Worm (Caenorhabditis elegans) whole organism, L4 larva: ENCODE results near the gene srh-73.

Source experiments
- D1046.2 ChIP-seq: fragments of 200-800 bp; sonication (Bioruptor generic); IDR thresholded peaks from 2 replicates; pipeline ENCODE4 v1.3.6; 2022; ENCODE audit warnings: missing genetic modification characterization, missing compliant biosample characterization
- F10B5.3 ChIP-seq: sonication (generic microtip); optimal IDR thresholded peaks from 2 replicates; lab custom pipeline; 2016; ENCODE audit warnings: mild to moderate bottlenecking, missing genetic modification characterization, missing compliant biosample characterization
- F49E8.2 ChIP-seq: sonication (generic microtip); optimal IDR thresholded peaks from 2 replicates; lab custom pipeline; 2016; ENCODE audit warnings: missing compliant biosample characterization, mild to moderate bottlenecking, missing genetic modification characterization, borderline replicate concordance
- ZK546.5 ChIP-seq, 2 experiments: sonication (generic microtip); optimal IDR thresholded peaks; 2 replicates each; lab custom pipeline; 2017; ENCODE audit warnings: missing biosample characterization in 2 of 2, missing genetic modification characterization in 2 of 2
- aly-2 ChIP-seq: sonication (generic microtip); optimal IDR thresholded peaks from 2 replicates; lab custom pipeline; 2018; ENCODE audit warnings: missing biosample characterization, missing genetic modification characterization
- ama-1 ChIP-seq: fragments of 150-350 bp; optimal IDR thresholded peaks from 2 replicates; lab custom pipeline; 2014; ENCODE audit warnings: inconsistent platforms, mixed read lengths
- arid-1 ChIP-seq: fragments of 200-800 bp; sonication (Bioruptor generic); conservative IDR thresholded peaks from 2 replicates; pipeline ENCODE4 v1.3.6; 2022; ENCODE audit warnings: missing genetic modification reagents, missing genetic modification characterization, missing compliant biosample characterization
- attf-4 ChIP-seq: sonication (generic microtip); optimal IDR thresholded peaks from 3 replicates; lab custom pipeline; 2017; ENCODE audit warnings: missing biosample characterization, missing genetic modification characterization
- ceh-32 ChIP-seq: sonication (generic microtip); optimal IDR thresholded peaks from 2 replicates; lab custom pipeline; 2016; ENCODE audit warnings: mild to moderate bottlenecking, missing genetic modification characterization, missing compliant biosample characterization; ENCODE audit not compliant: poor library complexity
- ceh-62 ChIP-seq: sonication (generic microtip); optimal IDR thresholded peaks from 2 replicates; lab custom pipeline; 2017; ENCODE audit warnings: missing biosample characterization, missing genetic modification characterization
- cey-2 ChIP-seq: sonication (generic microtip); optimal IDR thresholded peaks from 3 replicates; lab custom pipeline; 2017; ENCODE audit warnings: missing genetic modification characterization, mild to moderate bottlenecking, missing compliant biosample characterization, antibody characterized with exemption, borderline replicate concordance; ENCODE audit not compliant: insufficient read depth
- ctbp-1 ChIP-seq: fragments of 200-800 bp; sonication (Bioruptor generic); IDR thresholded peaks from 2 replicates; pipeline ENCODE4 v1.3.6; 2022; ENCODE audit warnings: missing genetic modification reagents, missing genetic modification characterization, missing compliant biosample characterization
- daf-12 ChIP-seq: fragments of 150-350 bp; optimal IDR thresholded peaks from 2 replicates; lab custom pipeline; 2014; ENCODE audit warnings: missing biosample characterization, missing genetic modification reagents, missing genetic modification characterization
- daf-16 ChIP-seq, 3 experiments: sonication (generic microtip); optimal IDR thresholded peaks; 2 replicates each; lab custom pipeline; 2016 to 2017; ENCODE audit warnings: missing genetic modification characterization in 3 of 3, missing genetic modification reagents in 3 of 3, mild to moderate bottlenecking in 2 of 3, missing compliant biosample characterization in 2 of 3, missing biosample characterization in 1 of 3, moderate library complexity in 1 of 3
- dmd-6 ChIP-seq: fragments of 200-800 bp; sonication (Bioruptor generic); IDR thresholded peaks from 2 replicates; pipeline ENCODE4 v1.3.6; 2022; ENCODE audit warnings: missing genetic modification reagents, missing genetic modification characterization, missing compliant biosample characterization
- dpl-1 ChIP-seq: fragments of 150-350 bp; optimal IDR thresholded peaks from 2 replicates; lab custom pipeline; 2014; ENCODE audit warnings: missing biosample characterization, missing genetic modification reagents, missing genetic modification characterization
- egl-27 ChIP-seq: sonication (generic microtip); optimal IDR thresholded peaks from 3 replicates; lab custom pipeline; 2017; ENCODE audit warnings: missing biosample characterization, missing genetic modification reagents, missing genetic modification characterization
- egl-43 ChIP-seq: fragments of 200-800 bp; sonication (Bioruptor generic); IDR thresholded peaks from 2 replicates; pipeline ENCODE4 v1.3.6; 2022; ENCODE audit warnings: missing genetic modification reagents, missing genetic modification characterization, missing compliant biosample characterization
- fos-1 ChIP-seq: fragments of 150-350 bp; optimal IDR thresholded peaks from 2 replicates; lab custom pipeline; 2014; ENCODE audit warnings: missing biosample characterization, missing genetic modification characterization
- hif-1 ChIP-seq, 2 experiments: sonication (generic microtip); optimal IDR thresholded peaks; 2 replicates each; lab custom pipeline; 2016 to 2017; ENCODE audit warnings: missing compliant biosample characterization in 2 of 2, missing genetic modification characterization in 2 of 2, missing genetic modification reagents in 2 of 2, missing genotype in 2 of 2, mild to moderate bottlenecking in 1 of 2
- hlh-11 ChIP-seq: fragments of 200-800 bp; sonication (Bioruptor generic); optimal IDR thresholded peaks from 2 replicates; lab custom pipeline; 2018; ENCODE audit warnings: mild to moderate bottlenecking, missing genetic modification characterization, missing compliant biosample characterization
- hlh-30 ChIP-seq: sonication (generic microtip); optimal IDR thresholded peaks from 2 replicates; lab custom pipeline; 2017; ENCODE audit warnings: antibody characterized with exemption, mild to moderate bottlenecking, missing genetic modification characterization, missing compliant biosample characterization; ENCODE audit not compliant: insufficient read depth
- hmg-1.1 ChIP-seq: fragments of 200-800 bp; sonication (Bioruptor generic); IDR thresholded peaks from 2 replicates; pipeline ENCODE4 v1.3.6; 2022; ENCODE audit warnings: missing genetic modification reagents, missing genetic modification characterization, missing compliant biosample characterization
- jun-1 ChIP-seq: fragments of 150-350 bp; optimal IDR thresholded peaks from 2 replicates; lab custom pipeline; 2014; ENCODE audit warnings: missing biosample characterization, missing genetic modification reagents, missing genetic modification characterization
- lim-7 ChIP-seq: fragments of 200-800 bp; sonication (Bioruptor generic); IDR thresholded peaks from 2 replicates; pipeline ENCODE4 v1.3.6; 2022; ENCODE audit warnings: missing genetic modification characterization, missing compliant biosample characterization
- lin-38 ChIP-seq: fragments of 200-800 bp; sonication (Bioruptor generic); IDR thresholded peaks from 2 replicates; pipeline ENCODE4 v1.3.6; 2022; ENCODE audit warnings: missing genetic modification reagents, missing genetic modification characterization, missing compliant biosample characterization
- lin-39 ChIP-seq: fragments of 150-350 bp; optimal IDR thresholded peaks from 2 replicates; lab custom pipeline; 2014; ENCODE audit warnings: missing biosample characterization, missing genetic modification reagents, missing genetic modification characterization
- lsy-2 ChIP-seq, 2 experiments: fragments of 150-350 bp in 1 of 2; sonication (generic microtip) in 1 of 2; optimal IDR thresholded peaks; 2 replicates each; lab custom pipeline; 2014 to 2017; ENCODE audit warnings: missing biosample characterization in 2 of 2, missing genetic modification characterization in 2 of 2
- mdl-1 ChIP-seq, 2 experiments: fragments of 150-350 bp in 1 of 2; sonication (generic microtip) in 1 of 2; optimal IDR thresholded peaks; 2 replicates each; lab custom pipeline; 2014 to 2017; ENCODE audit warnings: missing biosample characterization in 2 of 2, missing genetic modification characterization in 2 of 2
- mdt-29 ChIP-seq: fragments of 200-800 bp; sonication (Bioruptor generic); IDR thresholded peaks from 2 replicates; pipeline ENCODE4 v1.3.6; 2022; ENCODE audit warnings: missing genetic modification reagents, missing genetic modification characterization, missing compliant biosample characterization
- mep-1 ChIP-seq: fragments of 150-350 bp; sonication (generic microtip); optimal IDR thresholded peaks from 3 replicates; lab custom pipeline; 2014; ENCODE audit warnings: missing biosample characterization, missing genetic modification characterization
- mes-2 ChIP-seq: sonication (generic microtip); optimal IDR thresholded peaks from 2 replicates; lab custom pipeline; 2016; ENCODE audit warnings: missing genotype, mild to moderate bottlenecking, missing genetic modification characterization, missing compliant biosample characterization; ENCODE audit not compliant: poor library complexity, severe bottlenecking
- nhr-11 ChIP-seq: fragments of 150-350 bp; optimal IDR thresholded peaks from 2 replicates; lab custom pipeline; 2014; ENCODE audit warnings: missing biosample characterization, missing genetic modification characterization
- nhr-28 ChIP-seq: fragments of 150-350 bp; optimal IDR thresholded peaks from 2 replicates; lab custom pipeline; 2014; ENCODE audit warnings: missing biosample characterization, missing genetic modification characterization
- nhr-48 ChIP-seq: sonication (generic microtip); optimal IDR thresholded peaks from 2 replicates; lab custom pipeline; 2016; ENCODE audit warnings: mild to moderate bottlenecking, missing genetic modification characterization, missing compliant biosample characterization
- pha-4 ChIP-seq, 2 experiments: fragments of 150-350 bp in 1 of 2; fragments of 200-800 bp in 1 of 2; sonication (Bioruptor generic) in 1 of 2; IDR thresholded peaks in 1 of 2; optimal IDR thresholded peaks in 1 of 2; 2 replicates each; pipeline versions ENCODE4 v1.3.6 to Lab custom; 2014 to 2022; ENCODE audit warnings: missing genetic modification characterization in 2 of 2, missing genetic modification reagents in 2 of 2, missing biosample characterization in 1 of 2, missing compliant biosample characterization in 1 of 2
- saeg-2 ChIP-seq: fragments of 200-800 bp; sonication (Bioruptor generic); IDR thresholded peaks from 2 replicates; pipeline ENCODE4 v1.3.6; 2022; ENCODE audit warnings: missing genetic modification reagents, missing genetic modification characterization, missing compliant biosample characterization
- set-16 ChIP-seq: fragments of 200-800 bp; sonication (Bioruptor generic); IDR thresholded peaks from 2 replicates; pipeline ENCODE4 v1.3.6; 2022; ENCODE audit warnings: missing genetic modification reagents, missing genetic modification characterization, missing compliant biosample characterization
- spr-1 ChIP-seq: sonication (generic microtip); optimal IDR thresholded peaks from 2 replicates; lab custom pipeline; 2016; ENCODE audit warnings: mild to moderate bottlenecking, missing genetic modification characterization, missing compliant biosample characterization
- tag-97 ChIP-seq: fragments of 200-800 bp; sonication (Bioruptor generic); IDR thresholded peaks from 2 replicates; pipeline ENCODE4 v1.3.6; 2022; ENCODE audit warnings: missing genetic modification characterization, missing compliant biosample characterization
- tra-1 ChIP-seq: fragments of 200-800 bp; sonication (Bioruptor generic); IDR thresholded peaks from 2 replicates; pipeline ENCODE4 v1.3.6; 2022; ENCODE audit warnings: missing genetic modification reagents, missing genetic modification characterization, missing compliant biosample characterization
- unc-39 ChIP-seq: sonication (generic microtip); optimal IDR thresholded peaks from 2 replicates; lab custom pipeline; 2017; ENCODE audit warnings: missing biosample characterization, missing genetic modification characterization
- zip-11 ChIP-seq: fragments of 200-800 bp; sonication (Bioruptor generic); IDR thresholded peaks from 2 replicates; pipeline ENCODE4 v1.3.6; 2022; ENCODE audit warnings: missing genetic modification characterization, missing compliant biosample characterization
- ztf-11 ChIP-seq: fragments of 150-350 bp; optimal IDR thresholded peaks from 2 replicates; lab custom pipeline; 2014; ENCODE audit warnings: missing biosample characterization, missing genetic modification characterization
- ztf-7 ChIP-seq: fragments of 150-350 bp; optimal IDR thresholded peaks from 2 replicates; lab custom pipeline; 2014; ENCODE audit warnings: missing biosample characterization, missing genetic modification characterization

Gene srh-73

DNA sequence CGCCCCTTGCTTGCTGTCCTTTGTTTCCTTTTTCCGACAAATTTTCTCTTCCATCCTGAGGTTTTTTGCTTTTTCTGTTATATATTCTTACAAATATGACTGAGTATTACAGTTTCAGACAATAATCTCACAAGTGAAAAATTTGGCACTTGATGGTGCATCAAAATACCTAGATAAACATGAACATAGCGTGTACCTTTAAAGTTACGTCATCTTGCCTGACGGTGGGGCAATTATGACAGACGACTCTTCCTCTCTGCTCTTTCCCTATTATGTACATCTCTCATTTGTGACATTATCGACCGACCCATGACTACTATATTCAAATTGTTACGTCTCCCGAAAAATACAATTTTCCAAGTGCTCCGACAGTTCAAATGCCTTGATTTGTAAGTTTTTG lies 29.3 kb upstream of the srh-73 start, which contains the start of gene fbxb-102:
TSS of gene fbxb-102 (plus strand) at position 301 of the 400 bp plus-strand sequence.
- TF ChIP-seq F49E8.2 (no peak), D1046.2 (GFP tag; lab: Robert Waterston, UW) (no peak), nhr-11 (tag; lab: Kevin White, UChicago) (no peak), ceh-62 (no peak), ZK546.5 (tag; optimal IDR thresholded peaks at IDR 0.05; lab: Kevin White, UChicago) (no peak), saeg-2 (no peak), mep-1 (tag; lab: Kevin White, UChicago) (no peak), ceh-32 (tag; lab: Kevin White, UChicago) (no peak), ztf-7 (tag; lab: Kevin White, UChicago) (no peak), lsy-2 (tag; optimal IDR thresholded peaks at IDR 0.05; lab: Kevin White, UChicago) (no peak), lim-7 (GFP tag; lab: Robert Waterston, UW) (no peak), lin-38 (GFP tag; lab: Robert Waterston, UW) (no peak), lin-39 (tag; lab: Kevin White, UChicago) (no peak), ctbp-1 (GFP tag; lab: Robert Waterston, UW) (no peak), aly-2 (tag; lab: Kevin White, UChicago) (no peak), mdt-29 (GFP tag; lab: Robert Waterston, UW) (no peak), hlh-11 (tag; lab: Kevin White, UChicago) (no peak), daf-16 (GFP tag; optimal IDR thresholded peaks at IDR 0.05; lab: Kevin White, UChicago) (no peak), daf-16 (tag; optimal IDR thresholded peaks at IDR 0.05; lab: Kevin White, UChicago) (no peak), ztf-11 (no peak), F10B5.3 (tag; lab: Kevin White, UChicago) (no peak)

- TF ChIP-seq set-16 (GFP tag; lab: Robert Waterston, UW), result 0 out of 2 replicates have a peak, but pooled peaks have one; percentile 0
- no peak for TF ChIP-seq cey-2 (tag; lab: Kevin White, UChicago)
Measured at ce11 chrII:12485060-12485459, 26.9 kb upstream of the srh-73 start, which contains the start of gene F15A4.10. F15A4.10 (minus strand) TSS chrII:12485160.

DNA sequence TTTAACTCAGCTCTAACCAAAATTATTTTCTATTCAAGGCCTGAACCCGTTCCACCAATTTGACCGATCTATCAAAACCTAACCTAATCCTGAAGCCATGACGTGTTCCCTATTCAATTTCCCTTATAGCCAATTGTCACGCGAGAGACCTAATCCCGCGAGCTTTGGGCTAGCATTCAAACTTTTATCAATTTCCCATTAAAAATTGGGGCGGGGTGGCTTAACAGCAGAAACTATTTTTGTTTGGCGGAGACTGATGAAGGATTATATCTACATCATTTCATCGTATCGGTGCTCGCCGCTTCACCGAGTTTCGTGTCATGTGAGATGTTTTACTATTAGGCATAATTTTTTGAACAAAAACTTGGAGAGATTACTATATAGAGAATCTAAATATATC lies 23.2 kb upstream of the srh-73 start:
- no peak for TF ChIP-seq tra-1 (GFP tag; lab: Robert Waterston, UW)
- no peak for TF ChIP-seq nhr-48 (tag; lab: Kevin White, UChicago)
- TF ChIP-seq F10B5.3 (tag; lab: Kevin White, UChicago), result no peak
- no peak for TF ChIP-seq ztf-7 (tag; lab: Kevin White, UChicago)
- no peak for TF ChIP-seq saeg-2
- TF ChIP-seq dmd-6 (GFP tag; lab: Robert Waterston, UW), result no peak
- TF ChIP-seq tag-97, result no peak
- TF ChIP-seq egl-27 (tag; lab: Kevin White, UChicago), result no peak
- TF ChIP-seq pha-4 (GFP tag; IDR thresholded peaks at IDR 0.05; lab: Robert Waterston, UW), result no peak
- TF ChIP-seq pha-4 (tag; optimal IDR thresholded peaks at IDR 0.05; lab: Kevin White, UChicago), result no peak
- TF ChIP-seq arid-1, result no peak
- no peak for TF ChIP-seq mes-2 (tag; lab: Kevin White, UChicago)
- no peak for TF ChIP-seq hlh-11 (tag; lab: Kevin White, UChicago)
- TF ChIP-seq aly-2 (tag; lab: Kevin White, UChicago), result no peak
- no peak for TF ChIP-seq egl-43 (GFP tag; lab: Robert Waterston, UW)
- TF ChIP-seq ceh-62, result no peak
- no peak for TF ChIP-seq hif-1 (tag; optimal IDR thresholded peaks at IDR 0.05; lab: Kevin White, UChicago)

DNA sequence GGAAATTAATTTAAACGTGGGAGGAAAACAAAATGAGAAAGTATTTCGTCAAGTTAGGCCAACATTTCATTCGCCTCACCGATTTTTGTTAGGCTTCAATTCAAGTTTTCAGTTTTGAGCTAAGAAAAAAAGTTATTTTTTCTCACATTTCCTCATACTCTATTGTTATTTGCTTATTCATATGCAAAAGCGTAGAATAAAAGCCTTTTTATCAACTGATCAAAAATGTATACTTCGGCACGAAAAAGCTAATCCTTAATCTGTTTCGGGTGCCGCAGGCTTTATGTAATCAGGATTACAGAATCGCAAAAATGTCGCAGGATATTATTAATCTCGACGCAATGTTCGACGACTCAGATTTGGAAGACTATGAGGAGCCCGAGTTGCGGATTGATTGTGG lies 22.1 kb upstream of the srh-73 start, which contains the start of gene T21B4.15:
TSS of gene T21B4.15 (plus strand) at position 301 of the 400 bp plus-strand sequence.
- TF ChIP-seq fos-1 (tag; lab: Kevin White, UChicago) (no peak), ceh-32 (tag; lab: Kevin White, UChicago) (no peak), attf-4 (tag; lab: Kevin White, UChicago) (no peak), zip-11 (no peak), spr-1 (tag; lab: Kevin White, UChicago) (no peak), unc-39 (tag; lab: Kevin White, UChicago) (no peak), lsy-2 (tag; optimal IDR thresholded peaks at IDR 0.05; lab: Kevin White, UChicago) (no peak), daf-12 (tag; lab: Kevin White, UChicago) (no peak), jun-1 (tag; lab: Kevin White, UChicago) (no peak), dpl-1 (GFP tag; lab: Kevin White, UChicago) (no peak), egl-43 (GFP tag; lab: Robert Waterston, UW) (no peak), mdl-1 (tag; optimal IDR thresholded peaks at IDR 0.05; lab: Kevin White, UChicago) (no peak), ama-1 (lab: Kevin White, UChicago) (no peak), nhr-28 (tag; lab: Kevin White, UChicago) (no peak), hlh-30 (tag; lab: Kevin White, UChicago) (no peak), hmg-1.1 (GFP tag; lab: Robert Waterston, UW) (no peak)
